Fruit fly (Drosophila melanogaster) whole organism: ENCODE data around the gene PolD2.

Experiments
- CG8478 ChIP-seq: fragments of >200 bp; optimal IDR thresholded peaks from 2 replicates; lab custom pipeline; 2018; ENCODE audit warnings: inconsistent platforms
- Dll ChIP-seq: fragments of >200 bp; optimal IDR thresholded peaks from 2 replicates; lab custom pipeline; 2017
- EcR ChIP-seq, 2 experiments: fragments of >200 bp; optimal IDR thresholded peaks; 2 replicates each; lab custom pipeline; 2017; ENCODE audit warnings: missing biosample characterization in 2 of 2, missing genetic modification characterization in 2 of 2, missing genetic modification reagents in 2 of 2
- pan ChIP-seq: fragments of >200 bp; optimal IDR thresholded peaks from 2 replicates; lab custom pipeline; 2017
- psq ChIP-seq: fragments of >200 bp; optimal IDR thresholded peaks from 2 replicates; lab custom pipeline; 2017
- usp ChIP-seq: fragments of >200 bp; optimal IDR thresholded peaks from 2 replicates; lab custom pipeline; 2017; ENCODE audit warnings: missing biosample characterization, missing genetic modification characterization, mixed read lengths

Gene PolD2

dm6 chr3L:1774713-1775648, at the start of gene PolD2, which contains the start of gene CG13933:
TSS of gene PolD2 (plus strand) at chr3L:1775633.
TSS of gene CG13933 (minus strand) at chr3L:1775147.
- TF ChIP-seq psq (lab: Kevin White, UChicago) (no peak), Dll (no peak), CG8478 (lab: Kevin White, UChicago) (no peak), pan (no peak), usp (GFP tag; lab: Kevin White, UChicago) (no peak), EcR (GFP tag; optimal IDR thresholded peaks at IDR 0.05; lab: Kevin White, UChicago) (no peak)

dm6 chr3L:1726747-1727146, 48.7 kb upstream of the PolD2 start:
- TF ChIP-seq pan = no peak
- no peak for TF ChIP-seq usp (GFP tag; lab: Kevin White, UChicago)
- no peak for TF ChIP-seq Dll
- TF ChIP-seq EcR (GFP tag; optimal IDR thresholded peaks at IDR 0.05; lab: Kevin White, UChicago) = no peak
- no peak for TF ChIP-seq psq (lab: Kevin White, UChicago)
- TF ChIP-seq CG8478 (lab: Kevin White, UChicago) = no peak

- TF ChIP-seq psq (lab: Kevin White, UChicago) = no peak
- TF ChIP-seq EcR (GFP tag; optimal IDR thresholded peaks at IDR 0.05; lab: Kevin White, UChicago) = no peak
- no peak for TF ChIP-seq usp (GFP tag; lab: Kevin White, UChicago)
- no peak for TF ChIP-seq Dll
- no peak for TF ChIP-seq pan
- TF ChIP-seq CG8478 (lab: Kevin White, UChicago) = no peak
Observed at dm6 chr3L:1727431-1727830, 48.0 kb upstream of the PolD2 start.

dm6 chr3L:1729380-1730159, 45.9 kb upstream of the PolD2 start:
- no peak for TF ChIP-seq usp (GFP tag; lab: Kevin White, UChicago)
- TF ChIP-seq EcR (GFP tag; optimal IDR thresholded peaks at IDR 0.05; lab: Kevin White, UChicago) = no peak
- TF ChIP-seq CG8478 (lab: Kevin White, UChicago) = no peak
- no peak for TF ChIP-seq pan
- no peak for TF ChIP-seq psq (lab: Kevin White, UChicago)
- TF ChIP-seq Dll = no peak

- TF ChIP-seq usp (GFP tag; lab: Kevin White, UChicago) (no peak), EcR (GFP tag; optimal IDR thresholded peaks at IDR 0.05; lab: Kevin White, UChicago) (no peak), Dll (no peak), psq (lab: Kevin White, UChicago) (no peak), CG8478 (lab: Kevin White, UChicago) (no peak), pan (no peak)
Observed at dm6 chr3L:1730160-1730595, 45.3 kb upstream of the PolD2 start.

dm6 chr3L:1730873-1731272, 44.6 kb upstream of the PolD2 start, which contains the start of gene drpr:
TSS of gene drpr (minus strand) at chr3L:1731107.
- TF ChIP-seq pan (no peak), CG8478 (lab: Kevin White, UChicago) (no peak), psq (lab: Kevin White, UChicago) (no peak), usp (GFP tag; lab: Kevin White, UChicago) (no peak), Dll (no peak), EcR (GFP tag; optimal IDR thresholded peaks at IDR 0.05; lab: Kevin White, UChicago) (no peak)

dm6 chr3L:1735603-1736002, 39.8 kb upstream of the PolD2 start, which contains the start of gene Oseg4:
TSS of gene Oseg4 (minus strand) at chr3L:1735767.
- TF ChIP-seq psq (lab: Kevin White, UChicago) (no peak), pan (no peak), EcR (GFP tag; optimal IDR thresholded peaks at IDR 0.05; lab: Kevin White, UChicago) (no peak), usp (GFP tag; lab: Kevin White, UChicago) (no peak), CG8478 (lab: Kevin White, UChicago) (no peak), Dll (no peak)

- TF ChIP-seq EcR (GFP tag; optimal IDR thresholded peaks at IDR 0.05; lab: Kevin White, UChicago) (no peak), CG8478 (lab: Kevin White, UChicago) (no peak), usp (GFP tag; lab: Kevin White, UChicago) (no peak), Dll (no peak), psq (lab: Kevin White, UChicago) (no peak), pan (no peak)
Observed at dm6 chr3L:1737898-1738322, 37.5 kb upstream of the PolD2 start, which contains the start of gene PIG-Wb. TSS of gene PIG-Wb (minus strand) at chr3L:1738106.

dm6 chr3L:1738375-1739328, 36.8 kb upstream of the PolD2 start, which contains the start of gene Gk2:
TSS of gene Gk2 (plus strand) at chr3L:1738407.
- TF ChIP-seq pan (no peak), CG8478 (lab: Kevin White, UChicago) (no peak), Dll (no peak)

- no peak for TF ChIP-seq usp (GFP tag; lab: Kevin White, UChicago)
- TF ChIP-seq pan = no peak
- no peak for TF ChIP-seq CG8478 (lab: Kevin White, UChicago)
- TF ChIP-seq EcR (GFP tag; optimal IDR thresholded peaks at IDR 0.05; lab: Kevin White, UChicago) = no peak
- no peak for TF ChIP-seq Dll
- no peak for TF ChIP-seq psq (lab: Kevin White, UChicago)
Observed at dm6 chr3L:1739522-1740128, 35.8 kb upstream of the PolD2 start.
